Fruit fly (Drosophila melanogaster) Kc167 (cell line): ENCODE measurements around the gene Mhcl.

Source experiments
- Myc ChIP-seq: fragments of >200 bp; optimal IDR thresholded peaks from 2 replicates; lab custom pipeline; 2017; ENCODE audit warnings: missing external identifiers
- Sin3A ChIP-seq: fragments of >200 bp; optimal IDR thresholded peaks from 2 replicates; lab custom pipeline; 2018; ENCODE audit warnings: missing external identifiers
- h ChIP-seq: fragments of >200 bp; optimal IDR thresholded peaks from 3 replicates; lab custom pipeline; 2018; ENCODE audit warnings: missing external identifiers
- insv ChIP-seq: fragments of >200 bp; optimal IDR thresholded peaks from 3 replicates; lab custom pipeline; 2018; ENCODE audit warnings: missing external identifiers
- psq ChIP-seq: fragments of >200 bp; optimal IDR thresholded peaks from 2 replicates; lab custom pipeline; 2017; ENCODE audit warnings: missing external identifiers
- ttk ChIP-seq: sonication (Bioruptor generic); optimal IDR thresholded peaks from 2 replicates; lab custom pipeline; 2017; ENCODE audit warnings: missing external identifiers

Gene Mhcl

DNA sequence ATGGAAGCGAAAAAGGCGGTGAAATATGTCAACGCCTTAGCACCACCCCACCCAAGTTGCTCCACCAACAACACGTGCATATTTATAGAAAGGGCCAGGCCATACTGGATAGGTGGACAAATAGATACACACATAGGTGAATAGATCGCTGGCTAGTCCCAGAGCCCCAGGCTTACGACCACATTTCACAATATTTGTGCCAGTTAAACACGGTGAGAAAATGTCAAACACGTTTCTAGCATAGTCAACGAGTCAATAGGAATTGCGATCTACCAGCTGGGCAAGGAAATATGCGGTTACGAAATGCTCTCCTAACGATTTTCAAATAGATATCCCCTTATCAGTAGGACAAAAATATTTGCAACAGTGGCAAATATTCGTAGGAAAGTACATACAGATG is 3.6 kb downstream of the Mhcl start:
- no peak for TF ChIP-seq h (lab: Kevin White, UChicago)
- no peak for TF ChIP-seq psq (lab: Kevin White, UChicago)
- no peak for TF ChIP-seq Myc (lab: Kevin White, UChicago)
- TF ChIP-seq Sin3A: no peak

DNA sequence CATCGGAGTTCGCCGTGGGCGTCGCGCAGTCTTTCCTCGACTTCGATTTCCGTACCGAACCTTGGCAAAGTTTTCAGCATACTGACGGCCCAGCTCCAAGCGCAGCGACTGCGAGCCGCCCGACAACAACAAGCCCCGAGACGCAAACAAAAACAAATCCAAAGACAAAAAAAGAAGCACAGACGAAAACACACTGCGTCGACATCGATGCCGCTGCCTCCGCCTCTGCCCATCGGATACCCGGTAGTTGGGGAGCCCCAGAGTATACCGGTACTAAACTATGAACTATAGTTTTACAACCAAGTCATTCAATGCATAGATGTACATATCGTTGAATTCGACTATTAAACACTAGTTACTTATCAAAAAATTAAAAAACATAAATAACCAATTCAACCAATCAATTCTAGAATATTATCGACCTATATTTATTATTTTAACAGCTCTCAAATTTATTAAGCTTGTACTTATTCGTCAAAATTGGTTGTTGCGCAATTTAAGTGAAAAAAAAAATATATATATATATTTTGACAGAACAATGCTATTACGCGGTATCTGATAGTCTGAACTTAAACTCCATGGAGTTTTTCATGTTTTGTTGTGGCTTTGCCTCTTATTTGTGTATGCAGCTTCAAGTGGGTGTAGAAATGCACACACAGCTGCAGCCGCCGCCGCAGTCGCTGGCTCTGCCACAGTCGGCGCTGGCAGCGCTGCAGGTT is 4.4 kb downstream of the Mhcl start:
- TF ChIP-seq insv (lab: Kevin White, UChicago) (no peak), ttk (lab: Kevin White, UChicago) (no peak), Sin3A (no peak), psq (lab: Kevin White, UChicago) (no peak), h (lab: Kevin White, UChicago) (no peak)

DNA sequence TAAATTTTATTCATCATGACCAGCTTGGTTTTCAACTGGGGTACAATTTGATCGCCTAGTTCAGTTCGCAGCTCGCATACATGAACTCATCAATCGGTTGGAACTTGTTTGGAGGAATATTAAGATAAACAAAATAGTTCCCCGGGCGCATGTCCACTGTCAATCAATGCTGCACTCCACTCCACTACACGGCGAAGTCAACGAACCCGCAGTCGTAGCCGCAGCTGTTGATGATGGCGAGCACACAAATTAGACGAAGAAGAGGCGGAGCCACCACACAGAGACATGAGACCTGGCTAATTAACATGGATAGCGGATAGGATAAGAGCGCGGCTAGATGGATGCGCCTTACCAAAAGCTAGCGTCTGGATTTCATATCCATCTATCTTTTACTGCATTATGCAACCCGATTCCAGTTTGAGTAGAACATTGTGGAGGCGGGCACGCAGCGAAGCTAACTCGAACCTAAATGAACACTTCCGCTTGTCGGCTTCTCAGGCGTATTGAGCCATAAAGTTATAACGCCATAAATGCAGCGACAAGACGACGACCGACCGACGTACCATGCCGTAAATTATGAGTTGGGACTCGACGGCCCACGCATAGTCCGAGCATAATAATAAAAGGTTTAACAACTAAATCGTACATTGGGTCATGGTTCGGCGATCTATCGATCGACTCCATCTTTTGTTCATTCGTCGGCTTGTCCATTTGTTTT is 6.5 kb downstream of the Mhcl start:
- no peak for TF ChIP-seq Myc (lab: Kevin White, UChicago)
- no peak for TF ChIP-seq h (lab: Kevin White, UChicago)
- TF ChIP-seq Sin3A: no peak
- no peak for TF ChIP-seq insv (lab: Kevin White, UChicago)
- no peak for TF ChIP-seq ttk (lab: Kevin White, UChicago)
- no peak for TF ChIP-seq psq (lab: Kevin White, UChicago)

DNA sequence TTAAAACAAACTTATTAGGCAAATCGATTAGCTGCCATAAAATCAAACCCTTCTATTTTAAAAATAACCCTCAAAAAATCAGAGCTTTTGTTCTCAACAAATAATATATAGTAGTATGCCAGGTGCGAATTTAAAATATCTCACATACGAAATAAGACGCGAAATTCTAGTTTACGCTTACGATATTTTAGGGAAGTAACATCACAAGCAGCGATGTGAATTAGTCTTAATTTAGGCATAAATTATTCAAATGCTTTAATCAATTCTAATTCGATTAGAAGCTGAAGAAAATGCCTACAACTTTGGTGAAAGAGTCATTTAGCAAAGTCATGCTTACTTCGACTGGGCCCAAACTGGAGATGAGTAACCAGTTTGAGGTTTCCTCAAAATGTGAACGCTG is 15.0 kb downstream of the Mhcl start, which contains the start of gene sxe2:
TSS of gene sxe2 (plus strand) at position 301 of the 400 bp plus-strand sequence.
- no peak for TF ChIP-seq ttk (lab: Kevin White, UChicago)
- no peak for TF ChIP-seq Myc (lab: Kevin White, UChicago)
- TF ChIP-seq Sin3A: no peak
- TF ChIP-seq psq (lab: Kevin White, UChicago): no peak
- TF ChIP-seq insv (lab: Kevin White, UChicago): no peak
- no peak for TF ChIP-seq h (lab: Kevin White, UChicago)

dm6 chr3R:16082384-16082783 is 16.2 kb downstream of the Mhcl start:
- TF ChIP-seq psq (lab: Kevin White, UChicago): no peak
- TF ChIP-seq Sin3A: no peak
- TF ChIP-seq Myc (lab: Kevin White, UChicago): no peak
- TF ChIP-seq h (lab: Kevin White, UChicago): no peak

- no peak for TF ChIP-seq Myc (lab: Kevin White, UChicago)
- no peak for TF ChIP-seq ttk (lab: Kevin White, UChicago)
- no peak for TF ChIP-seq h (lab: Kevin White, UChicago)
- TF ChIP-seq Sin3A: no peak
- no peak for TF ChIP-seq psq (lab: Kevin White, UChicago)
- TF ChIP-seq insv (lab: Kevin White, UChicago): no peak
These were observed 17.5 kb downstream of the Mhcl start, which contains the start of gene CG32855 for dm6 chr3R:16080942-16081589. CG32855 (minus strand) TSS chr3R:16080992.

DNA sequence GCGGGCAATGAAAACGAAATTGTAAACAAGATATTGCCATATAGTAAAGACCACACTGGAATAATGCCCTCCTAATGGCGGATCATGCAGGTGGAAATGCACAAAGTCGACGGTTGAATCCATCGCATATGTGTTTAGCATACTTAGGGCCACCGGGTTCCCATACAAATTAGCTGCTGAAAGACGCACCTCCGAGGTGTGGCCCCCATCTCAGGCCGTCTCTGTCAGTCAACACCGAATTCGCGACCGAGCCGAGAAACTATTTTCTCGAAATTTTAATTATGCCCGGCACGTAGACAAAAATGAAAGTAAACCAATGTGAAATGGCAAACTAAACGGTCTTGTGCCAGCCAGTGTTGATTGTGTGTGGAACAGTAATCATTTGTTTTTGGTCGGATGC is 20.3 kb downstream of the Mhcl start:
- no peak for TF ChIP-seq Sin3A
- no peak for TF ChIP-seq Myc (lab: Kevin White, UChicago)
- no peak for TF ChIP-seq ttk (lab: Kevin White, UChicago)
- TF ChIP-seq h (lab: Kevin White, UChicago): no peak
- no peak for TF ChIP-seq psq (lab: Kevin White, UChicago)

DNA sequence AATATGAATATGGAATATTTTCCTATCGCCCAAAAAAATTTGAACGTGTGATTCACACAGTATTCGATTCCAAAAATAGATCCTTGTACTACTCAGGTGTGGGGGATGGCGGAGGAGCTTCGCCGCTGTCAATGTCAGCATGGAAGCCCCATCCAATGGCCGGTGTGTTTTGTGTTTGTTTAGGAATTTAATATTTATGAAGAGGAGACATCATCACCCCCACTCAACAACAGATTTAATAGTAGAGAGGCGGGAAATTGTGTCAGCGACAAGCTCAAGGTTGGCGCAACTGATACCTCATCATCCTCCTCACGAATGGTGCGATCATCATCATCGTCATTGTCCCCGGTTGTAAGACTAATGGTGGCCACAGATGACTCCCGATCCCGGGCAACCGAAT is 24.4 kb downstream of the Mhcl start:
- TF ChIP-seq insv (lab: Kevin White, UChicago) (no peak), ttk (lab: Kevin White, UChicago) (no peak), h (lab: Kevin White, UChicago) (no peak), Myc (lab: Kevin White, UChicago) (no peak), Sin3A (no peak), psq (lab: Kevin White, UChicago) (no peak)

DNA sequence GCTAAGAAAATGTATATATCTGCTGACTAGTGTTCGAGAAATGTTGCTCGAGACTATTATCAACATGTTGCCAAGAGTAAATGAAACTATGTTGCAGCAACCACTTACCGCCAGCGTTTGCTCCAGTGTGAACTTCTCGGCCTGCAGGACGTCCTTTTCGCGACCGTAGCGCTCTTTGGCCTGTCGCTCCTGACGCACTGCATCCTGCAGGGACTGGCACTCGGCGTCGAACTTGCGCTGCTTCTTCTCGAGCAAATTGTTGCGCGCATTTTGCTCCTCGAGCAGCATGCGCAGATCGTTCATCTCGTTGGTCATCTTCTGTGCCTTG is 26.0 kb downstream of the Mhcl start:
- TF ChIP-seq insv (lab: Kevin White, UChicago) (no peak), ttk (lab: Kevin White, UChicago) (no peak), Myc (lab: Kevin White, UChicago) (no peak), psq (lab: Kevin White, UChicago) (no peak), Sin3A (no peak), h (lab: Kevin White, UChicago) (no peak)

DNA sequence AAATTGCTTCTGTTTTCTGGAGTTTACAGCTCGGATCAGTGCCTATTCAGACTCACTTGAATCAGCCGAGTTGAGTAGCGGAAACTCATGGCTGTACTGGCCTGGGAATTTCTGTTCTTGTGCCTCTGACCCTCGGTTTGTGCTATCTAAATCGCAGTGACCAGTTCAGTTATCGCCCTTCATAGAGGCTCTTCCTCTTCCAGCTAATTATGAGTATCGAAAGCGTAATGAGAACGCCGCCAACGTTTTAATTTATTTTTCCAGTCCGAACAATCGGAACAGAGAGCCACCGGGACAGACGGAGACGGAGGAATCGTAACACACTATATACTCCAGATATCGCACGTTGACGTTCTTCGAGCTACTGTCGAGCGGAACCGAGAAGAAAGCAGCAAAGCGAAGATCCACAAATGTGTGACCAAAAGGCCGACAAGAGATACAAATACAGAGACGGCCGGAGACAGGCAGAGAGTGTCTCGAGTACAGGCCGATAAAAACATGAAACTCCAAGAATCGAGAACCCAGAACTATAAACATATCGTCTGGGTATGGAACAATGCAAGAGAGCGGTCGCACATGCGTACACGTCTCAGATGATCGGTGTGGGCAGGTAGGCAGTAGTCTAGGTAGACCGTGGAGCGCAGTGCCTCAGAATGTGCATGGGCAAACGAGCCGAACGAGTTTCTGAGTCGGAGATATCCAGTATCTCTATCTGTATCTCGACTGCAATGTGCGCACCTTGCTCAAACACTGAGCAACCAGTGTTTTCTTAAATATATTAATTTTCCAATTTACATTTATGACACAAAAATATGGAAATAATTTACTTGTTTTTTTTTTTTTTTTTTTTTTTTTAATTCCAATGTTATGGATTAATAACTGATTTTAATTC is 26.6 kb downstream of the Mhcl start:
- TF ChIP-seq psq (lab: Kevin White, UChicago): no peak
- TF ChIP-seq Myc (lab: Kevin White, UChicago): no peak
- no peak for TF ChIP-seq Sin3A
- TF ChIP-seq ttk (lab: Kevin White, UChicago): no peak
- TF ChIP-seq h (lab: Kevin White, UChicago): no peak
- TF ChIP-seq insv (lab: Kevin White, UChicago): no peak

dm6 chr3R:16069266-16069665 is 29.3 kb downstream of the Mhcl start:
- no peak for TF ChIP-seq Sin3A
- TF ChIP-seq insv (lab: Kevin White, UChicago): no peak
- TF ChIP-seq Myc (lab: Kevin White, UChicago): no peak
- no peak for TF ChIP-seq psq (lab: Kevin White, UChicago)
